Worm (Caenorhabditis elegans): Measurements from ENCODE around the gene B0563.18.

- TF ChIP-seq zip-5 (tag; optimal IDR thresholded peaks at IDR 0.05) (no peak), nhr-11 (tag; optimal IDR thresholded peaks at IDR 0.05) (no peak), unc-55 (GFP tag; optimal IDR thresholded peaks at IDR 0.05) (no peak), ama-1 (optimal IDR thresholded peaks at IDR 0.05) (no peak), F13H6.1 (tag; optimal IDR thresholded peaks at IDR 0.05) (no peak), pha-4 (tag; optimal IDR thresholded peaks at IDR 0.05) (no peak)
Measured at ce11 chrX:9171241-9171640, 1.1 kb upstream of the B0563.18 start, which contains the start of gene B0563.1.
